Worm (Caenorhabditis elegans) whole organism, L4 larva: ENCODE data around the gene C25H3.11.

Experiments
- ZK546.5 ChIP-seq, 2 experiments: sonication (generic microtip); optimal IDR thresholded peaks; 2 replicates each; lab custom pipeline; 2017; ENCODE audit warnings: missing biosample characterization in 2 of 2, missing genetic modification characterization in 2 of 2
- fos-1 ChIP-seq: fragments of 150-350 bp; optimal IDR thresholded peaks from 2 replicates; lab custom pipeline; 2014; ENCODE audit warnings: missing biosample characterization, missing genetic modification characterization
- lin-39 ChIP-seq: fragments of 150-350 bp; optimal IDR thresholded peaks from 2 replicates; lab custom pipeline; 2014; ENCODE audit warnings: missing biosample characterization, missing genetic modification reagents, missing genetic modification characterization
- lsy-2 ChIP-seq, 2 experiments: fragments of 150-350 bp in 1 of 2; sonication (generic microtip) in 1 of 2; optimal IDR thresholded peaks; 2 replicates each; lab custom pipeline; 2014 to 2017; ENCODE audit warnings: missing biosample characterization in 2 of 2, missing genetic modification characterization in 2 of 2

- TF ChIP-seq ZK546.5 (tag; optimal IDR thresholded peaks at IDR 0.05; lab: Kevin White, UChicago) (no peak), lin-39 (tag; lab: Kevin White, UChicago) (no peak), lsy-2 (tag; optimal IDR thresholded peaks at IDR 0.05; lab: Kevin White, UChicago) (no peak), fos-1 (tag; lab: Kevin White, UChicago) (no peak)
Observed at ce11 chrII:5654215-5654614, 34.6 kb downstream of the C25H3.11 start, which contains the start of gene F59E12.1.
